Worm (Caenorhabditis elegans) whole organism, L1 larva: Measurements from ENCODE around the gene C03B1.17.
A peak's percentile ranks its signal among the peaks of the same experiment; 100 is the strongest.

ENCODE experiments used
- C34B4.2 ChIP-seq: sonication (generic microtip); optimal IDR thresholded peaks from 2 replicates; lab custom pipeline; 2017; ENCODE audit warnings: mild to moderate bottlenecking, missing genetic modification characterization, missing compliant biosample characterization
- aly-2 ChIP-seq: fragments of 150-350 bp; optimal IDR thresholded peaks from 2 replicates; lab custom pipeline; 2014; ENCODE audit warnings: missing biosample characterization, missing genetic modification characterization
- ama-1 ChIP-seq: fragments of 150-350 bp; optimal IDR thresholded peaks from 2 replicates; lab custom pipeline; 2014
- ceh-8 ChIP-seq: fragments of 200-800 bp; sonication (Bioruptor generic); optimal IDR thresholded peaks from 2 replicates; lab custom pipeline; 2018; ENCODE audit warnings: mild to moderate bottlenecking, missing genetic modification characterization, moderate library complexity, missing compliant biosample characterization
- ces-1 ChIP-seq: fragments of 150-350 bp; optimal IDR thresholded peaks from 2 replicates; lab custom pipeline; 2014; ENCODE audit warnings: missing biosample characterization, missing genetic modification reagents, missing genetic modification characterization
- dsc-1 ChIP-seq: sonication (generic microtip); optimal IDR thresholded peaks from 2 replicates; lab custom pipeline; 2016; ENCODE audit warnings: mild to moderate bottlenecking, missing genetic modification characterization, missing compliant biosample characterization
- efl-1 ChIP-seq, 4 experiments: fragments of 150-350 bp; optimal IDR thresholded peaks in 3 of 4; peaks in 1 of 4; 1 replicate in 1 of 4; 2 replicates in 3 of 4; lab custom pipeline; 2014; ENCODE audit warnings: missing biosample characterization in 2 of 4, missing genetic modification characterization in 2 of 4, missing genetic modification reagents in 2 of 4
- egl-13 ChIP-seq: sonication (generic microtip); optimal IDR thresholded peaks from 2 replicates; lab custom pipeline; 2016; ENCODE audit warnings: missing genotype, missing genetic modification reagents, missing genetic modification characterization, missing compliant biosample characterization
- elt-2 ChIP-seq: sonication (generic microtip); optimal IDR thresholded peaks from 2 replicates; lab custom pipeline; 2016; ENCODE audit warnings: missing genetic modification characterization, mild to moderate bottlenecking, inconsistent platforms, missing compliant biosample characterization, missing genetic modification reagents
- fos-1 ChIP-seq: fragments of 150-350 bp; optimal IDR thresholded peaks from 2 replicates; lab custom pipeline; 2014; ENCODE audit warnings: missing biosample characterization, missing genetic modification characterization
- hlh-4 ChIP-seq: sonication (generic microtip); optimal IDR thresholded peaks from 2 replicates; lab custom pipeline; 2016; ENCODE audit warnings: mild to moderate bottlenecking, missing genetic modification characterization, missing compliant biosample characterization
- hpl-2 ChIP-seq: fragments of 150-350 bp; optimal IDR thresholded peaks from 2 replicates; lab custom pipeline; 2014; ENCODE audit warnings: missing biosample characterization, missing genetic modification reagents, missing genetic modification characterization
- irx-1 ChIP-seq: sonication (generic microtip); optimal IDR thresholded peaks from 2 replicates; lab custom pipeline; 2016; ENCODE audit warnings: missing genetic modification characterization, missing compliant biosample characterization
- lin-13 ChIP-seq: fragments of 150-350 bp; optimal IDR thresholded peaks from 2 replicates; lab custom pipeline; 2014; ENCODE audit warnings: missing biosample characterization, missing genetic modification reagents, missing genetic modification characterization
- lin-35 ChIP-seq, 2 experiments: fragments of 150-350 bp; optimal IDR thresholded peaks; 2 replicates each; lab custom pipeline; 2014; ENCODE audit warnings: missing biosample characterization in 2 of 2, missing genetic modification characterization in 2 of 2, missing genetic modification reagents in 2 of 2
- lir-3 ChIP-seq: sonication (generic microtip); optimal IDR thresholded peaks from 2 replicates; lab custom pipeline; 2016; ENCODE audit warnings: mild to moderate bottlenecking, missing genetic modification characterization, moderate library complexity, missing compliant biosample characterization; ENCODE audit not compliant: poor library complexity
- mdl-1 ChIP-seq, 2 experiments: fragments of 150-350 bp; optimal IDR thresholded peaks; 2 replicates each; lab custom pipeline; 2014 to 2017; ENCODE audit warnings: missing biosample characterization in 2 of 2, missing genetic modification characterization in 2 of 2, inconsistent platforms in 1 of 2
- nhr-11 ChIP-seq: fragments of 150-350 bp; optimal IDR thresholded peaks from 2 replicates; lab custom pipeline; 2014; ENCODE audit warnings: missing biosample characterization, missing genetic modification characterization
- nhr-12 ChIP-seq: sonication (generic microtip); optimal IDR thresholded peaks from 2 replicates; lab custom pipeline; 2017; ENCODE audit warnings: missing biosample characterization, missing genetic modification characterization
- nhr-20 ChIP-seq: sonication (generic microtip); optimal IDR thresholded peaks from 2 replicates; lab custom pipeline; 2016; ENCODE audit warnings: mild to moderate bottlenecking, missing genetic modification characterization, missing compliant biosample characterization
- nhr-28 ChIP-seq: fragments of 150-350 bp; optimal IDR thresholded peaks from 2 replicates; lab custom pipeline; 2014; ENCODE audit warnings: missing biosample characterization, missing genetic modification characterization
- nhr-71 ChIP-seq: sonication (generic microtip); optimal IDR thresholded peaks from 2 replicates; lab custom pipeline; 2016; ENCODE audit warnings: mild to moderate bottlenecking, missing genetic modification characterization, moderate library complexity, missing compliant biosample characterization
- nhr-85 ChIP-seq: sonication (generic microtip); peaks from one replicate; lab custom pipeline; 2016; ENCODE audit warnings: missing genetic modification characterization, inconsistent platforms, missing compliant biosample characterization
- nhr-90 ChIP-seq: sonication (generic microtip); optimal IDR thresholded peaks from 2 replicates; lab custom pipeline; 2016; ENCODE audit warnings: mild to moderate bottlenecking, missing genetic modification characterization, missing compliant biosample characterization; ENCODE audit not compliant: poor library complexity
- pag-3 ChIP-seq: sonication (generic microtip); optimal IDR thresholded peaks from 2 replicates; lab custom pipeline; 2017; ENCODE audit warnings: missing genetic modification characterization, mild to moderate bottlenecking, missing compliant biosample characterization, antibody characterized with exemption, borderline replicate concordance; ENCODE audit not compliant: insufficient read depth
- pqm-1 ChIP-seq: sonication (generic microtip); optimal IDR thresholded peaks from 3 replicates; lab custom pipeline; 2017; ENCODE audit warnings: missing biosample characterization, missing genetic modification characterization
- sox-4 ChIP-seq: sonication (generic microtip); optimal IDR thresholded peaks from 2 replicates; lab custom pipeline; 2016; ENCODE audit warnings: missing genetic modification characterization, missing compliant biosample characterization
- tbx-2 ChIP-seq: sonication (generic microtip); optimal IDR thresholded peaks from 2 replicates; lab custom pipeline; 2016; ENCODE audit warnings: missing genetic modification characterization, missing compliant biosample characterization
- tlp-1 ChIP-seq: fragments of 150-350 bp; optimal IDR thresholded peaks from 2 replicates; lab custom pipeline; 2014; ENCODE audit warnings: missing biosample characterization, missing genetic modification characterization
- unc-130 ChIP-seq: fragments of 150-350 bp; optimal IDR thresholded peaks from 2 replicates; lab custom pipeline; 2017; ENCODE audit warnings: missing biosample characterization, missing genetic modification characterization, inconsistent platforms
- zip-4 ChIP-seq: fragments of 200-800 bp; sonication (Bioruptor generic); optimal IDR thresholded peaks from 2 replicates; lab custom pipeline; 2018; ENCODE audit warnings: mild to moderate bottlenecking, missing genetic modification characterization, moderate library complexity, missing compliant biosample characterization
- ztf-11 ChIP-seq, 2 experiments: sonication (generic microtip); optimal IDR thresholded peaks; 2 replicates each; lab custom pipeline; 2016 to 2017; ENCODE audit warnings: missing genetic modification characterization in 2 of 2, missing biosample characterization in 1 of 2, missing compliant biosample characterization in 1 of 2

C03B1.17 gene

DNA sequence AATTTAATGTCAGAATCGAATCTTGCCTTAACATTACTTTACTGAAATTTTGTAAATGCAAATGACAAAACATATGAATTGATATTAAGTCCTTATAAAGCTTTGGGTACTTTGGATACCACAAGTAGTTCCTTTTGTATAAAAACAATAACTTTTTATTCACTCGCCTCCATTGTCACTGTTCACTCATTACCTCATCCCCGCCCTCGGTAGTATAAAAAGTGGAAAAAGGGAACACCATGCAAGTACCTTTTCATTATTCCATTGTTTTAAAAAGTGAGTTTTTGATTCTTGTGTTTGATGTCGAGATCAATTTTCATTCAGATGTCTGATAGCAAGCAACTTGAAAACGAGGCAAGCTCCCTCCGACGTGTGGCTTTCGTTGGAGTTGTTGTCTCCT, 39.5 kb upstream of the C03B1.17 start, which contains the start of gene col-171:
Gene col-171 (plus strand): TSS at position 301 of the 400 bp plus-strand sequence.
- TF ChIP-seq fos-1 (tag; lab: Kevin White, UChicago) (no peak), ceh-8 (GFP tag; lab: Kevin White, UChicago) (no peak), lin-13 (GFP tag; lab: Kevin White, UChicago) (no peak), efl-1 (optimal IDR thresholded peaks at IDR 0.05; lab: Kevin White, UChicago) (no peak), efl-1 (GFP tag; optimal IDR thresholded peaks at IDR 0.05 in 1 of 2; lab: Kevin White, UChicago) (peak in 1 of 2 experiments; percentile 22)

DNA sequence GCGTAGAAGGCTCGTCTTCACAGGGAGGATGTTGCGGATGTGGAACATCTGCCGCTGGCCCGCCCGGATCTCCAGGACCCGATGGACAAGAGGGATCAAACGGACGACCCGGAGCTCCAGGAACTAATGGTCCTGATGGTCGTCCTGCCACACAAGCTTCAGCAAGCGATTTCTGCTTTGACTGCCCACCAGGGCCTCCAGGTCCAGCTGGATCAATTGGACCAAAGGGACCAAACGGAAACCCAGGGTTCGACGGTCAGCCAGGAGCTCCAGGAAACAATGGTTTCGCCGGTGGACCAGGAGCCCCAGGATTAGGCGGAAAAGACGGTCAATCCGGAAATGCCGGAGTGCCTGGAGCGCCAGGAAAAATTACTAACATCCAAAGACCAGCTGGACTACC, 38.8 kb upstream of the C03B1.17 start:
- no peak for TF ChIP-seq sox-4 (tag; lab: Kevin White, UChicago)
- TF ChIP-seq pag-3, result no peak
- no peak for TF ChIP-seq hlh-4 (tag; lab: Kevin White, UChicago)
- TF ChIP-seq lin-35 (GFP tag; optimal IDR thresholded peaks at IDR 0.05; lab: Kevin White, UChicago), result no peak
- TF ChIP-seq nhr-11 (tag; lab: Kevin White, UChicago), result no peak
- TF ChIP-seq hpl-2 (GFP tag; lab: Kevin White, UChicago), result no peak
- no peak for TF ChIP-seq lir-3 (tag; lab: Kevin White, UChicago)
- TF ChIP-seq irx-1, result no peak
- no peak for TF ChIP-seq tbx-2
- no peak for TF ChIP-seq ces-1
- TF ChIP-seq nhr-85 (tag; lab: Kevin White, UChicago), result no peak
- TF ChIP-seq elt-2 (tag; lab: Kevin White, UChicago), result no peak
- no peak for TF ChIP-seq zip-4 (GFP tag; lab: Kevin White, UChicago)
- TF ChIP-seq aly-2 (tag; lab: Kevin White, UChicago), result no peak

DNA sequence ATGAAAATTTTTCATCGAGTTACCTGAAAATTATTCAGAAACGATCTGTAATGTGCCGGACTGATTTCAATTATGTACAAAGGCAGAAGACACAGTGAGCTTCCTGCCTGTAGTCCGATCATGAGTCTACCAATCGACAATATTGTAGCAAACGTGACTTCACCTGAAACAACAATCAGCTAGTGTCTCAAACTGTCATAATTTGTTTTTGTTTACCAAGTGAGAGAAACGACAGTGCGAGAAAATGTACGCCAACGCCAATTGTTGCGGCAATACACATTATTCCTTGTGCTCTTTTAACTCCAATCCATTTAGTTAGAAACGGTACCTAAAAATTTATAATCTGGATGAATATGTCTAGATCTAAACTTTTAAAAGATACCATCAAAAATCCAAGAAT, 36.1 kb upstream of the C03B1.17 start:
- TF ChIP-seq unc-130 (tag; lab: Kevin White, UChicago) (no peak), egl-13 (tag; lab: Kevin White, UChicago) (no peak), lin-13 (GFP tag; lab: Kevin White, UChicago) (no peak), C34B4.2 (no peak)

DNA sequence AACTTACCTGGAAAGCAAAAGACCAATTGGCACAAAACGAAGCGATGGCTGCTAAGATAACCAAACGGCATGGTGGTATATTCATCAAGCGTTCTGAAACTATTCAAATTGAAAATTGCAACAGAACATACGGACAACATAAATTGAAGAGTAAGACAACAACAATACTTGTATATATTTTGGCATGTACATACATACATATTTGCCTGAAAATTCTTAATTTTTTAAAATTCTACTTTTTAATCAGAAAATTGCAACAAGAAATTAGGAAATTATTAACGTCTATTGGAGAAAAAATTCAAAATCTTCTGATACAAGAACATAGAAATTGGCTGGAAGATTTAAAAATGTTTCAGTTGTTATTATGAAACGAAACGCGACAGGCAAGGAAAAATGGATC, 35.5 kb upstream of the C03B1.17 start, which contains the start of gene C03B1.13:
Gene C03B1.13 (minus strand): TSS at position 101 of the 400 bp plus-strand sequence.
- TF ChIP-seq nhr-28 (tag; lab: Kevin White, UChicago) (no peak), aly-2 (tag; lab: Kevin White, UChicago) (no peak), ama-1 (lab: Kevin White, UChicago) (no peak), tbx-2 (no peak), ztf-11 (tag; optimal IDR thresholded peaks at IDR 0.05; lab: Kevin White, UChicago) (no peak), mdl-1 (tag; optimal IDR thresholded peaks at IDR 0.05; lab: Kevin White, UChicago) (no peak)

DNA sequence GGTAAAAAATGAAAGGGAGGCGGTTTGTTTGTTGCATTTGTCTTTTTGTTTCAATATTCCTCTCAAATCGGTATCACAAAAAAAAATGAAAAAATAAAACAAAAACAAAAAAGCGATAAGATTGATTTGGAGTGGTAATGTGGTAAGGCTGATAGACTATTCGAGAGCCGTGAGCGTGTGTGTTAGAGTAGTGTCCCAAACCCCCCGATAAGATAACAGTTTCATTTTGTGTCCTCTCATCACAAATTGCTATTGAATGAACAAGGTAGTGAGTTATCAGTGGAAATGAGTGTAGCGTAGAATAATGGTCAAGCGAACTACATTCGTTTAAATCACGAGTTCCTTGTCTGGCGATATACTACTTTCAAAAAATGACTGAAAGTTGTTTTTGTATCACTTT, 35.0 kb upstream of the C03B1.17 start:
- TF ChIP-seq efl-1 (optimal IDR thresholded peaks at IDR 0.05; lab: Kevin White, UChicago) (no peak), efl-1 (GFP tag; optimal IDR thresholded peaks at IDR 0.05 in 1 of 2; lab: Kevin White, UChicago) (peak in 1 of 2 experiments; percentile 38), tlp-1 (tag; lab: Kevin White, UChicago) (peak; percentile 15), ces-1 (no peak), lin-35 (GFP tag; optimal IDR thresholded peaks at IDR 0.05; lab: Kevin White, UChicago) (peak in 1 of 2 experiments; percentile 45), nhr-90 (tag; lab: Kevin White, UChicago) (peak; percentile 38), nhr-20 (tag; lab: Kevin White, UChicago) (peak; percentile 41), dsc-1 (no peak), nhr-12 (tag; lab: Kevin White, UChicago) (no peak), elt-2 (tag; lab: Kevin White, UChicago) (peak; percentile 95), pqm-1 (tag; lab: Kevin White, UChicago) (peak; percentile 20), nhr-71 (tag; lab: Kevin White, UChicago) (peak; percentile 15)
